Fruit fly (Drosophila melanogaster) whole organism, prepupa: ENCODE measurements around the gene Cyp4ac2.
A peak's percentile ranks its signal among the peaks of the same experiment; 100 is the strongest.

Experiments
- Blimp-1 ChIP-seq: fragments of 200-800 bp; sonication (Bioruptor generic); optimal IDR thresholded peaks from 3 replicates; lab custom pipeline; 2017; ENCODE audit warnings: missing biosample characterization, missing genetic modification characterization, mild to moderate bottlenecking, moderate library complexity, missing genetic modification reagents
- CG10631 ChIP-seq: fragments of 200-800 bp; sonication (Bioruptor generic); optimal IDR thresholded peaks from 2 replicates; lab custom pipeline; 2016; ENCODE audit warnings: missing biosample characterization, missing genetic modification characterization
- CG10669 ChIP-seq: fragments of 200-800 bp; sonication (Bioruptor generic); optimal IDR thresholded peaks from 3 replicates; lab custom pipeline; 2018; ENCODE audit warnings: missing biosample characterization, mild to moderate bottlenecking, missing genetic modification characterization, moderate library complexity
- CG11762 ChIP-seq: fragments of 200-800 bp; sonication (Bioruptor generic); optimal IDR thresholded peaks from 3 replicates; lab custom pipeline; 2016; ENCODE audit warnings: missing biosample characterization, missing genetic modification characterization; ENCODE audit not compliant: insufficient read depth
- CG15336 ChIP-seq: fragments of 200-800 bp; sonication (Bioruptor generic); IDR thresholded peaks from 2 replicates; pipeline ENCODE4 v1.3.6; 2022; ENCODE audit warnings: missing biosample characterization, missing genetic modification characterization
- CG1621 ChIP-seq: fragments of 200-800 bp; sonication (Bioruptor generic); optimal IDR thresholded peaks from 3 replicates; lab custom pipeline; 2018; ENCODE audit warnings: missing biosample characterization, mild to moderate bottlenecking, missing genetic modification characterization
- CG3032 ChIP-seq: fragments of 200-800 bp; optimal IDR thresholded peaks from 2 replicates; lab custom pipeline; 2019; ENCODE audit warnings: missing biosample characterization, mild to moderate bottlenecking, missing genetic modification characterization, moderate library complexity
- CG31627 ChIP-seq: fragments of 200-800 bp; sonication (Bioruptor generic); optimal IDR thresholded peaks from 3 replicates; lab custom pipeline; 2016; ENCODE audit warnings: missing biosample characterization, missing genetic modification characterization
- CG32006 ChIP-seq: fragments of 200-800 bp; sonication (Bioruptor generic); optimal IDR thresholded peaks from 3 replicates; lab custom pipeline; 2017; ENCODE audit warnings: missing biosample characterization, mild to moderate bottlenecking, missing genetic modification characterization
- CG3919 ChIP-seq: fragments of 200-800 bp; sonication (Bioruptor generic); optimal IDR thresholded peaks from 3 replicates; lab custom pipeline; 2016; ENCODE audit warnings: missing biosample characterization, missing genetic modification characterization
- CG4318 ChIP-seq: fragments of 200-800 bp; sonication (Bioruptor generic); optimal IDR thresholded peaks from 3 replicates; lab custom pipeline; 2017; ENCODE audit warnings: missing biosample characterization, mild to moderate bottlenecking, missing genetic modification characterization
- CG6163 ChIP-seq: fragments of 200-800 bp; sonication (Bioruptor generic); IDR thresholded peaks from 3 replicates; pipeline ENCODE4 v1.3.6; 2022; ENCODE audit warnings: missing biosample characterization, missing genetic modification characterization
- CG6276 ChIP-seq: fragments of 200-800 bp; sonication (Bioruptor generic); optimal IDR thresholded peaks from 2 replicates; lab custom pipeline; 2017; ENCODE audit warnings: missing biosample characterization, mild to moderate bottlenecking, missing genetic modification characterization
- CG6792 ChIP-seq: fragments of 200-800 bp; sonication (Bioruptor generic); optimal IDR thresholded peaks from 3 replicates; lab custom pipeline; 2016; ENCODE audit warnings: missing biosample characterization, missing genetic modification characterization
- CG7368 ChIP-seq: fragments of 200-800 bp; sonication (Bioruptor generic); optimal IDR thresholded peaks from 3 replicates; lab custom pipeline; 2016; ENCODE audit warnings: missing biosample characterization, missing genetic modification characterization
- CG8119 ChIP-seq: fragments of 200-800 bp; sonication (Bioruptor generic); IDR thresholded peaks from 3 replicates; pipeline ENCODE4 v1.3.6; 2022; ENCODE audit warnings: missing biosample characterization, missing genetic modification characterization
- CG8319 ChIP-seq: fragments of 200-800 bp; sonication (Bioruptor generic); optimal IDR thresholded peaks from 3 replicates; lab custom pipeline; 2016; ENCODE audit warnings: missing biosample characterization, missing genetic modification characterization
- CG9139 ChIP-seq: fragments of 200-800 bp; sonication (Bioruptor generic); optimal IDR thresholded peaks from 3 replicates; lab custom pipeline; 2017; ENCODE audit warnings: missing biosample characterization, mild to moderate bottlenecking, missing genetic modification characterization
- Eip75B ChIP-seq: fragments of 200-800 bp; sonication (Bioruptor generic); optimal IDR thresholded peaks from 3 replicates; lab custom pipeline; 2016; ENCODE audit warnings: missing biosample characterization, missing genetic modification characterization
- Eip78C ChIP-seq: fragments of 200-800 bp; sonication (Bioruptor generic); peaks from one replicate; lab custom pipeline; 2016; ENCODE audit warnings: missing biosample characterization, missing genetic modification characterization
- Eip93F ChIP-seq: fragments of 200-800 bp; sonication (Bioruptor generic); optimal IDR thresholded peaks from 2 replicates; lab custom pipeline; 2016; ENCODE audit warnings: missing biosample characterization, mild to moderate bottlenecking, missing genetic modification characterization
- Ets21C ChIP-seq: fragments of 200-800 bp; sonication (Bioruptor generic); optimal IDR thresholded peaks from 3 replicates; lab custom pipeline; 2016; ENCODE audit warnings: missing biosample characterization, missing genetic modification characterization
- Ets96B ChIP-seq: fragments of 200-800 bp; optimal IDR thresholded peaks from 2 replicates; lab custom pipeline; 2019; ENCODE audit warnings: missing biosample characterization, mild to moderate bottlenecking, missing genetic modification characterization, moderate library complexity
- Gug ChIP-seq: fragments of 200-800 bp; sonication (Bioruptor generic); IDR thresholded peaks from 2 replicates; pipeline ENCODE4 v1.3.6; 2022; ENCODE audit warnings: missing biosample characterization, missing genetic modification characterization
- Hr38 ChIP-seq: sonication (Bioruptor generic); optimal IDR thresholded peaks from 2 replicates; lab custom pipeline; 2016; ENCODE audit warnings: missing biosample characterization, missing genetic modification characterization
- Hr4 ChIP-seq: fragments of 200-800 bp; sonication (Bioruptor generic); optimal IDR thresholded peaks from 3 replicates; lab custom pipeline; 2016; ENCODE audit warnings: missing biosample characterization, missing genetic modification characterization
- Lpt ChIP-seq: fragments of 200-800 bp; sonication (Bioruptor generic); optimal IDR thresholded peaks from 3 replicates; lab custom pipeline; 2016; ENCODE audit warnings: missing biosample characterization, missing genetic modification characterization
- Met ChIP-seq: fragments of 200-800 bp; sonication (Bioruptor generic); optimal IDR thresholded peaks from 3 replicates; lab custom pipeline; 2016; ENCODE audit warnings: missing biosample characterization, missing genetic modification characterization
- OdsH ChIP-seq: fragments of 200-800 bp; sonication (Bioruptor generic); optimal IDR thresholded peaks from 3 replicates; lab custom pipeline; 2016; ENCODE audit warnings: missing biosample characterization, missing genetic modification characterization
- Smox ChIP-seq: fragments of 200-800 bp; sonication (Bioruptor generic); optimal IDR thresholded peaks from 3 replicates; lab custom pipeline; 2016; ENCODE audit warnings: missing biosample characterization, missing genetic modification characterization
- Sox102F ChIP-seq: fragments of 200-800 bp; sonication (Bioruptor generic); optimal IDR thresholded peaks from 2 replicates; lab custom pipeline; 2016; ENCODE audit warnings: missing biosample characterization, mild to moderate bottlenecking, missing genetic modification characterization
- Sox14 ChIP-seq: fragments of 200-800 bp; sonication (Bioruptor generic); optimal IDR thresholded peaks from 3 replicates; lab custom pipeline; 2016; ENCODE audit warnings: missing biosample characterization, missing genetic modification characterization
- achi ChIP-seq: fragments of 200-800 bp; sonication (Bioruptor generic); optimal IDR thresholded peaks from 3 replicates; lab custom pipeline; 2016; ENCODE audit warnings: missing biosample characterization, missing genetic modification characterization
- acj6 ChIP-seq: fragments of 200-800 bp; sonication (Bioruptor generic); optimal IDR thresholded peaks from 3 replicates; lab custom pipeline; 2016; ENCODE audit warnings: missing biosample characterization, missing genetic modification characterization
- cyc ChIP-seq: fragments of 200-800 bp; sonication (Bioruptor generic); optimal IDR thresholded peaks from 3 replicates; lab custom pipeline; 2016; ENCODE audit warnings: missing biosample characterization, missing genetic modification characterization
- dsx ChIP-seq: fragments of 200-800 bp; optimal IDR thresholded peaks from 3 replicates; lab custom pipeline; 2019; ENCODE audit warnings: missing biosample characterization, mild to moderate bottlenecking, missing genetic modification characterization, moderate library complexity; ENCODE audit not compliant: poor library complexity, severe bottlenecking
- eg ChIP-seq: fragments of 200-800 bp; sonication (Bioruptor generic); IDR thresholded peaks from 3 replicates; pipeline ENCODE4 v1.3.6; 2022; ENCODE audit warnings: missing biosample characterization, missing genetic modification characterization
- esn ChIP-seq: fragments of 200-800 bp; sonication (Bioruptor generic); optimal IDR thresholded peaks from 2 replicates; lab custom pipeline; 2016; ENCODE audit warnings: missing biosample characterization, mild to moderate bottlenecking, missing genetic modification characterization, moderate library complexity
- fd59A ChIP-seq: fragments of 200-800 bp; sonication (Bioruptor generic); optimal IDR thresholded peaks from 2 replicates; lab custom pipeline; 2017; ENCODE audit warnings: missing biosample characterization, mild to moderate bottlenecking, missing genetic modification characterization, missing genetic modification reagents
- fkh ChIP-seq: fragments of 200-800 bp; sonication (Bioruptor generic); optimal IDR thresholded peaks from 3 replicates; lab custom pipeline; 2017; ENCODE audit warnings: missing biosample characterization, mild to moderate bottlenecking, missing genetic modification characterization, moderate library complexity
- pdm3 ChIP-seq: fragments of 200-800 bp; sonication (Bioruptor generic); optimal IDR thresholded peaks from 3 replicates; lab custom pipeline; 2016; ENCODE audit warnings: missing biosample characterization, missing genetic modification characterization
- salr ChIP-seq, 2 experiments: fragments of 200-800 bp; sonication (Bioruptor generic); optimal IDR thresholded peaks; 3 replicates each; lab custom pipeline; 2016 to 2018; ENCODE audit warnings: missing biosample characterization in 2 of 2, missing genetic modification characterization in 2 of 2, mild to moderate bottlenecking in 1 of 2
- spab ChIP-seq: fragments of 200-800 bp; sonication (Bioruptor generic); optimal IDR thresholded peaks from 2 replicates; lab custom pipeline; 2017; ENCODE audit warnings: missing biosample characterization, mild to moderate bottlenecking, missing genetic modification characterization, missing genetic modification reagents
- ss ChIP-seq, 2 experiments: fragments of 200-800 bp; sonication (Bioruptor generic); optimal IDR thresholded peaks; 2 replicates in 1 of 2; 3 replicates in 1 of 2; lab custom pipeline; 2017 to 2018; ENCODE audit warnings: mild to moderate bottlenecking in 2 of 2, missing biosample characterization in 2 of 2, missing genetic modification characterization in 2 of 2, moderate library complexity in 1 of 2
- svp ChIP-seq: fragments of 200-800 bp; sonication (Bioruptor generic); peaks from one replicate; lab custom pipeline; 2016; ENCODE audit warnings: missing biosample characterization, missing genetic modification characterization
- topi ChIP-seq: fragments of 200-800 bp; sonication (Bioruptor generic); optimal IDR thresholded peaks from 3 replicates; lab custom pipeline; 2016; ENCODE audit warnings: missing biosample characterization, missing genetic modification characterization
- vri ChIP-seq: fragments of 200-800 bp; sonication (Bioruptor generic); optimal IDR thresholded peaks from 3 replicates; lab custom pipeline; 2016; ENCODE audit warnings: missing biosample characterization, mild to moderate bottlenecking, missing genetic modification characterization

The Cyp4ac2 gene

DNA sequence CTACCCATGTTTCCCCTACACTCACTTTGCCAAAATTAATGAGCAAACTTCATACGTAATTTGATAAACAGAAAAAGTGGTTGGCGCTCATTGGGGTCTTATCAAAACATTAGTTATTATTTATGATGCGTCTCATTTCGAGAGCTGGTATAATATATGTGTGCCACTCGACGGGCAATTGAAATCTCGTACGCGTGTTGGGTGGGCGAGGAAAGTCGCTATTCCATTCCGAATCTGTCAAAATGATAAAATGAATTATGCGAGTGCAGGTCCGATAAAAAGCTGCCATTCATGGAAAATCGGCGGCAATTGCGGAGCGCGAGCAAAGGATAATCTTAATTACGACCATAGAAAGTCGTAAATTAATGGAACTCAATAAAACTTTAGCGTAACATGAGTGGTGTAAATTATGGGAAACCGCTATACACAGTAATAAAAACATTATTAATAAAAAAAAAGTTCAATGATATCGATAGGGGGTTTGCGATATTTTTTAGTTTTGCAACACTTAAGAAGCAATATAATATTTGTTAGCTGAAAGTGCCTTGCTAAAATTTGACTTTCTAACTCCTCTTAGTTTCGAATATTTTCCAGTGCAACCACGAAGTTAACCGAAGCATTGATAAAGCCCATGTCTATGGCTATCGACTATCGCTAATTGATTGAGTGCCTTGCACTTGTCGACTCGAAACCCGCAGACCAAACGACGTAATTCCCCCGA lies 23.8 kb upstream of the Cyp4ac2 start:
- no peak for TF ChIP-seq Gug (GFP tag; lab: Robert Waterston, UW)
- peak; percentile 12 for TF ChIP-seq pdm3 (GFP tag; lab: Kevin White, UChicago)
- TF ChIP-seq OdsH (GFP tag; lab: Kevin White, UChicago) = peak; percentile 5
- TF ChIP-seq Blimp-1 (GFP tag; lab: Kevin White, UChicago) = no peak
- TF ChIP-seq Sox14 (GFP tag; lab: Kevin White, UChicago) = peak; percentile 9
- TF ChIP-seq CG6276 (GFP tag; lab: Kevin White, UChicago) = peak; percentile 54
- peak; percentile 91 for TF ChIP-seq vri (GFP tag; lab: Kevin White, UChicago)
- peak; percentile 50 for TF ChIP-seq svp (GFP tag; lab: Kevin White, UChicago)
- no peak for TF ChIP-seq fd59A
- TF ChIP-seq Eip78C (GFP tag; lab: Kevin White, UChicago) = peak; percentile 51
- TF ChIP-seq Met (GFP tag; lab: Kevin White, UChicago) = peak; percentile 21
- TF ChIP-seq CG15336 = peak; percentile 51
- TF ChIP-seq Hr4 = peak; percentile 61
- peak; percentile 8 for TF ChIP-seq CG4318
- TF ChIP-seq eg (GFP tag; lab: Robert Waterston, UW) = peak; percentile 58; the same call in 2 of the 3 replicates
- peak; percentile 57 for TF ChIP-seq CG32006 (GFP tag; lab: Kevin White, UChicago)
- peak; percentile 34; the same call in 1 of the 3 replicates for TF ChIP-seq CG8119 (GFP tag; lab: Robert Waterston, UW)
- TF ChIP-seq CG31627 (GFP tag; lab: Kevin White, UChicago) = no peak
- TF ChIP-seq CG9139 (GFP tag; lab: Kevin White, UChicago) = no peak

DNA sequence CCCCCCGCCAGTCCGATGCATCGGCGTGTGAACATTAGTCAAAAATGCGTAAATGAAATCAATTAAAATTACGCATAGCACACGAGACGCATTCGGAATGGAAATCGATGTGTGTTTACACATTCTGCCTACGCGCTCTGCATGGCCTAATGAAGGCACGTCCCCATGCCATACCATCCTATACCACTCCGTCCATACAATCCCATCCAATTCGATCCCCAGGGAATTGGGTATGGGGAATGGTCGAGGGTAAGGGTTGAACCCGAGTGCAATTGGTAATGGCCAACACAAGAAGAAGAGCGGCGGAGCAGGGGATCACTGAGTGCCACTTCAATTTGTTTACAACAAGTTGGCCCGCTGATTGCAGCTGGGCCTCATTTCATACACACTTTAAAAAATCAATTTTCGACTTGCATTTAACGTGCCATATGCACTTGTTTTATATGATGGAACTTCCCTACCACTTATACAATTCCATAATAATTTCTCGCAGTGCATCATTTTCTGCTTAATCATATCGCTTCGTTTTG lies 20.8 kb upstream of the Cyp4ac2 start:
- TF ChIP-seq Eip75B (GFP tag; lab: Kevin White, UChicago) (peak; percentile 16), esn (peak; percentile 44), Gug (GFP tag; lab: Robert Waterston, UW) (no peak; the same call in 1 of the 2 replicates), dsx (GFP tag; lab: Kevin White, UChicago) (peak; percentile 33), cyc (GFP tag; lab: Kevin White, UChicago) (peak; percentile 18), vri (GFP tag; lab: Kevin White, UChicago) (peak; percentile 51), achi (peak; percentile 14), Lpt (no peak), Smox (GFP tag; lab: Kevin White, UChicago) (peak; percentile 38), ss (GFP tag; optimal IDR thresholded peaks at IDR 0.05; lab: Kevin White, UChicago) (peak in 1 of 2 experiments; percentile 13), Eip93F (GFP tag; lab: Kevin White, UChicago) (no peak), CG6163 (GFP tag; lab: Robert Waterston, UW) (peak; percentile 64; the same call in 2 of the 3 replicates), Hr38 (no peak), CG7368 (GFP tag; lab: Kevin White, UChicago) (peak; percentile 19), Ets96B (tag; lab: Kevin White, UChicago) (peak; percentile 38), CG3919 (GFP tag; lab: Kevin White, UChicago) (peak; percentile 28), CG10669 (GFP tag; lab: Kevin White, UChicago) (no peak), spab (GFP tag; lab: Kevin White, UChicago) (peak; percentile 15), Ets21C (no peak), CG1621 (tag; lab: Kevin White, UChicago) (no peak), Hr4 (peak; percentile 15), salr (GFP tag; optimal IDR thresholded peaks at IDR 0.05; lab: Kevin White, UChicago) (no peak), CG32006 (GFP tag; lab: Kevin White, UChicago) (peak; percentile 22), fkh (GFP tag; lab: Kevin White, UChicago) (no peak), CG11762 (no peak), eg (GFP tag; lab: Robert Waterston, UW) (peak; percentile 43; the same call in 1 of the 3 replicates), CG15336 (no peak), CG31627 (GFP tag; lab: Kevin White, UChicago) (peak; percentile 26), topi (GFP tag; lab: Kevin White, UChicago) (peak; percentile 14), CG10631 (GFP tag; lab: Kevin White, UChicago) (peak; percentile 27), CG6792 (GFP tag; lab: Kevin White, UChicago) (peak; percentile 20), CG8319 (GFP tag; lab: Kevin White, UChicago) (no peak), CG3032 (tag; lab: Kevin White, UChicago) (peak; percentile 14), Sox102F (GFP tag; lab: Kevin White, UChicago) (peak; percentile 40), Eip78C (GFP tag; lab: Kevin White, UChicago) (peak; percentile 75), Met (GFP tag; lab: Kevin White, UChicago) (peak; percentile 39), acj6 (GFP tag; lab: Kevin White, UChicago) (peak; percentile 15)
